Fruit fly (Drosophila melanogaster): Measurements from ENCODE around the gene CG15258.

CG15258 gene

DNA sequence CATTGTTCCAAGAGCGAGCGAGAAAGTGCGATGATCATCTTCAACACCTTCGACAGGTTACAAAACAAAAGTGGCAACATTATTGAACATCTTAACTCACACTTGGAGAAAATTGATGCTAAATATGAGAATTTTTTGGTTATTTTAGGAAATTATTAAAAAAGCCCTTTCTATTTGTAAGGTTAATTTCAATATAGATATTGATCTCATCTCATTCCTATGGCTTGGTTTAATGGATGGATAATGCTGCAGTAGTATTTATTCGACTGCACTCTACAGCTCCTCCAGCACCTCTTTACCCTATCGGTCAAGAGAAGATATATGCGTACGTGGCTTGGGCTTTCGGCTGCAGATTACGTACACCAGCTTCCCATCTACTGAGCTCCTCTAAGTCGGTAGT is 25.3 kb upstream of the CG15258 start:
- TF ChIP-seq CG12768 (GFP tag; optimal IDR thresholded peaks at IDR 0.05), result no peak

DNA sequence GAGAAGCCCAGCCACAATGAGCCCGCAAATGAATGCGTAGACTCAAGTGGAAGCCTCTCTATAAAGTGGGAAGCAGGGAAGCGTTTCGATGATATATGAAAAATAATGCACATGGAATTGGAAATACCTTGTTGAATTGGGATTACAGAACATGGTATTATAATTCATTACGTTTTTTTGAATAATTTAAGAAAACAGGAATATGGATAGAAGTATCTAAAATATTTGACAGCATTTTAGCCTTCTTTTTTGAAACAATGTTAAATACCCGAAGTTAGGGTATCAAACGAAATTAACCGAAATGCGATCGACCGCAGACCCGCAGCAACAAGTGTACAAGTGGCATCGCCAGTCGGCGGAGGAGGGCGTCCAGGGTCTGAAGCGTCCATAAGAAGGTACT is 24.6 kb upstream of the CG15258 start:
- no peak for TF ChIP-seq cic (GFP tag; optimal IDR thresholded peaks at IDR 0.05)
- no peak for TF ChIP-seq tj (GFP tag; optimal IDR thresholded peaks at IDR 0.05)
- TF ChIP-seq bab1 (GFP tag; optimal IDR thresholded peaks at IDR 0.05), result no peak
- TF ChIP-seq ovo (GFP tag; optimal IDR thresholded peaks at IDR 0.05), result no peak
- TF ChIP-seq cnc (optimal IDR thresholded peaks at IDR 0.05), result no peak
- TF ChIP-seq pad (GFP tag; optimal IDR thresholded peaks at IDR 0.05), result no peak
- TF ChIP-seq CG1620 (GFP tag; optimal IDR thresholded peaks at IDR 0.05), result no peak
- TF ChIP-seq Crg-1 (GFP tag; optimal IDR thresholded peaks at IDR 0.05), result no peak

DNA sequence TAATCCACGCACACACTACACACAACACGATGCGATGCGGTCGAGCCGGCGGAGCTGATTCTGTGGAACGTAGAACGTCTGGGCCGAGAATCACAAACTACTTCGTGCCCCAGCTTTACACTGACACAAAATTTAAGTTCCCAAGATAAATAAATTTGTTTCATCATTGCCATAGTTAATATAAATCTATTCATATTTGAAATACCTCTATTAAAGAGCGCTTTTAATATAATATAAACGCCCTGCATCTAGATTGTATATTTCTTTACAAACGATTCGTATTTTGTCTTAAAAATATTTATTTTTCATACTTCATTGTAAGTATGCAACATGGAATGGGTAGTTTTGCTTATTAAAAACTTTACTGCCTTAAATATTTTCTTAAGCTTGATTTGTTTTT is 23.9 kb upstream of the CG15258 start:
- TF ChIP-seq cic (GFP tag; optimal IDR thresholded peaks at IDR 0.05), result no peak
- TF ChIP-seq tj (GFP tag; optimal IDR thresholded peaks at IDR 0.05), result no peak
- no peak for TF ChIP-seq CG33017 (tag; optimal IDR thresholded peaks at IDR 0.05)

DNA sequence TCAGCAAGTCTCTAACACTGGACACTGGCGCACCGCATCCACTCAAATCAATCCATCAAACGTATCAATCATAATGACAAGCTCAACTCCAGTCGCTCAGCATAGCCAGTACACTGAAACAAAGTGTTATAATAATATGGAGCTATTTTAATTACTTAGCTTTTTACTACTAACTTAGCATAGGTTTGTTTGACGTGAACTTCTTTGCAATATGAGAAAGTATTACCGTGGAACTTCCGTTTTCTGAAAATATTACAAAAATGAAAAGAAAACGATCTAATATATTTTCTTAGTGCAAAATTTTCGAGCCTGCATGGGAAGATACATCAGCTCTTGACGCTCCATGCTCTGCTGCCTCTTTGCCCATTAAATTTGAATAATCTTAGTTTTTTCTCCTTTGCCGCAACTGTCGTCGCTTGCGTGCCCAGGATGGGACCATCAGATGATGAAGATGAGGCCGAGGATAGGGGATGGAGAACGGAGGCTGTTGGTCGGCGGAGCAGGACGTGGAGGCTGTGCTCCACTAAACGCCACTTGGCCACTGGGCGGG is 21.7 kb upstream of the CG15258 start:
- TF ChIP-seq cic (GFP tag; optimal IDR thresholded peaks at IDR 0.05) (no peak), toe (GFP tag; optimal IDR thresholded peaks at IDR 0.05) (no peak), CG14711 (tag; optimal IDR thresholded peaks at IDR 0.05) (no peak), CG7101 (tag; optimal IDR thresholded peaks at IDR 0.05) (no peak), cnc (optimal IDR thresholded peaks at IDR 0.05) (no peak), CG33017 (tag; optimal IDR thresholded peaks at IDR 0.05) (no peak), tj (GFP tag; optimal IDR thresholded peaks at IDR 0.05) (no peak), CG1620 (GFP tag; optimal IDR thresholded peaks at IDR 0.05) (no peak), Hr96 (GFP tag; optimal IDR thresholded peaks at IDR 0.05) (no peak), pad (GFP tag; optimal IDR thresholded peaks at IDR 0.05) (no peak), bab1 (GFP tag; optimal IDR thresholded peaks at IDR 0.05) (no peak), CG12768 (GFP tag; optimal IDR thresholded peaks at IDR 0.05) (no peak), Crg-1 (GFP tag; optimal IDR thresholded peaks at IDR 0.05) (no peak), CG7045 (GFP tag; optimal IDR thresholded peaks at IDR 0.05) (no peak), kay (GFP tag; ENCODE audit: borderline replicate concordance) (no peak)

DNA sequence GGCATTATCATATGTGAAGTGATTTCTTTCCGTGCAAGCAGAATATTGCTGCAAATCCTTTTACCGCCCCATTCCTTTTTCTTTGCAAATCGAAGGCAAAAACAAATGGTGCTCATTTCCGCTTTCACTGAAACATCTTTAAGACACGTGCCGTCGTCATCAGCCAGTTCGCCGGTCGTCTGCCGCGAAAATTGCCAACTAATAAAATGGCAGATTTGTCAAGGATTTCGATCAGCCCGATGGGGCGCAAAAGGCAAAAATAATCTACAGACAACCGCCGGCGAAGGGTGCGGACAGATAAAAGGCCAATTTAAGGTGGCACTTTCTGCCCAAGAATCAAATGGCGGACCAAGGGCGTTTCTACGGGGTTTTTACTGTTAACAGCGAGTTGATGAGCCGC is 10.5 kb upstream of the CG15258 start:
- TF ChIP-seq CG7101 (tag; optimal IDR thresholded peaks at IDR 0.05), result no peak
- TF ChIP-seq toe (GFP tag; optimal IDR thresholded peaks at IDR 0.05), result no peak
- no peak for TF ChIP-seq pad (GFP tag; optimal IDR thresholded peaks at IDR 0.05)
- no peak for TF ChIP-seq CG7045 (GFP tag; optimal IDR thresholded peaks at IDR 0.05)

DNA sequence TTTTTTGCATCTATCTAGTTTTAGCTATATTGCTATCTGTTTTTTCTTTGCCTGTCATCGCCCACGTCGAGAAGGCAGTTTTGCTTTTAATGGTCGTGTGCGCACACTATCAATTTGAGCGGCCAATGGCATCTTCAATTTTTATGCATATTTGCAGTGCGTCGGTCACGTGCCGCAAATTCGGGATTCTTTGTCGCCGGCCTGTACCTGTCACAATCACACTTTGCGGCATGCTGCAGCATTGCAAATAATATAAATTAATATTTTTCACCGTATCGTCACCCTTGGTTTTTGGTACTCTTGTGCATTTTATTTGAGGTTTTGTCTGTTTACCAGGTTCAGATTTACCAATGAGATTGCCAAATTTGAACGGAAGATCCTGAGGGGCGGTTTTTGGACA is 9.8 kb upstream of the CG15258 start:
- TF ChIP-seq cnc (optimal IDR thresholded peaks at IDR 0.05) (no peak), cic (GFP tag; optimal IDR thresholded peaks at IDR 0.05) (no peak), CG14711 (tag; optimal IDR thresholded peaks at IDR 0.05) (no peak), Clk (GFP tag; optimal IDR thresholded peaks at IDR 0.05) (no peak), pad (GFP tag; optimal IDR thresholded peaks at IDR 0.05) (no peak), bab1 (GFP tag; optimal IDR thresholded peaks at IDR 0.05) (no peak), CG11617 (GFP tag; optimal IDR thresholded peaks at IDR 0.05) (no peak), Mnt (GFP tag; optimal IDR thresholded peaks at IDR 0.05) (no peak), kay (GFP tag; ENCODE audit: borderline replicate concordance) (no peak), CG7045 (GFP tag; optimal IDR thresholded peaks at IDR 0.05) (no peak), CG1620 (GFP tag; optimal IDR thresholded peaks at IDR 0.05) (no peak), CG12768 (GFP tag; optimal IDR thresholded peaks at IDR 0.05) (no peak), CG33017 (tag; optimal IDR thresholded peaks at IDR 0.05) (no peak), tj (GFP tag; optimal IDR thresholded peaks at IDR 0.05) (no peak), toe (GFP tag; optimal IDR thresholded peaks at IDR 0.05) (no peak), CG5204 (GFP tag; optimal IDR thresholded peaks at IDR 0.05) (no peak), Hr96 (GFP tag; optimal IDR thresholded peaks at IDR 0.05) (no peak), CG7101 (tag; optimal IDR thresholded peaks at IDR 0.05) (no peak), Crg-1 (GFP tag; optimal IDR thresholded peaks at IDR 0.05) (no peak)

DNA sequence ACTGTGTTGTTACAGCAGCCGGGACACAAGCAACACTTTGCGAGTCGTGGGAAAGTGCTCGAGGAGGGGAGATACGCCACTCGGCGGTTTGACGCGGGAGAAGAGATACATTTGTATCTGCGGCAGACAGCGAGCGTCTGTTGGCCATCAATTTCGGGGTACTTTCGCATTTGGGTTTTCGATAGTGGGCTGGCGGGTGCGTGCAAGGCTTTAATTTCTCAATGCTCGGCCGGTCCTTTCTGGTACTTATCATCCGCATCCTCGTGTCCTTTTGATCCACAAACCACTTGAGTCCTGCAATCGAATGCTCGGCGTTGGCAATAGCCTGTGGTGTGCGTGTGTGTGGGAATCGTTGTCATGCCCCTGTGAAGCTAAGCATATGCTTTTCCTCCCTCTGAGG is 9.0 kb upstream of the CG15258 start:
- TF ChIP-seq Hr96 (GFP tag; optimal IDR thresholded peaks at IDR 0.05), result no peak

DNA sequence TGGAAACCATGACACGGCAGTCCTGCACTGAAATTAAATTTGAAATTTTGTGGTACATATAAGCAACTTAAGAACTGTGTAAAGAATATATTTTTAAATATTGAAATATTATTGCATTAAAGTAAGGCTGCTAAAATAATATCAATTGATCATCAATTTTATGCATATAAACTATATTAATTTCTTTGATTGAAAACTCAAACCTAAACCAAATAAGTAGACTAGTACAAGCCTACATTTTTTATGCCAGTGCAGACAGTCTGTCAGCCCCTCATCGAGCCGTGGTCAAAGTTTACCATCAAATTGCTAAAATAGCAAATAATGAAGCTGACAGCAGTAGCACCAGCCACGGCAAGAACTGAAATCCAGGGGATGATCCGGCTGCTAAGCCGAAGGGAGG is 8.6 kb upstream of the CG15258 start:
- TF ChIP-seq pad (GFP tag; optimal IDR thresholded peaks at IDR 0.05) (no peak), CG7101 (tag; optimal IDR thresholded peaks at IDR 0.05) (no peak), ovo (GFP tag; optimal IDR thresholded peaks at IDR 0.05) (no peak), kay (GFP tag; ENCODE audit: borderline replicate concordance) (no peak), CG11617 (GFP tag; optimal IDR thresholded peaks at IDR 0.05) (no peak), cic (GFP tag; optimal IDR thresholded peaks at IDR 0.05) (no peak), bab1 (GFP tag; optimal IDR thresholded peaks at IDR 0.05) (no peak), CG14711 (tag; optimal IDR thresholded peaks at IDR 0.05) (no peak), CG12768 (GFP tag; optimal IDR thresholded peaks at IDR 0.05) (no peak), cnc (optimal IDR thresholded peaks at IDR 0.05) (no peak), tj (GFP tag; optimal IDR thresholded peaks at IDR 0.05) (no peak), Clk (GFP tag; optimal IDR thresholded peaks at IDR 0.05) (no peak), CG7045 (GFP tag; optimal IDR thresholded peaks at IDR 0.05) (no peak), CG33017 (tag; optimal IDR thresholded peaks at IDR 0.05) (no peak), toe (GFP tag; optimal IDR thresholded peaks at IDR 0.05) (no peak), Mnt (GFP tag; optimal IDR thresholded peaks at IDR 0.05) (no peak), Hr96 (GFP tag; optimal IDR thresholded peaks at IDR 0.05) (no peak), CG5204 (GFP tag; optimal IDR thresholded peaks at IDR 0.05) (no peak), Crg-1 (GFP tag; optimal IDR thresholded peaks at IDR 0.05) (no peak)
